Fruit fly (Drosophila melanogaster) whole organism, embryonic: Measurements from ENCODE around the gene Drsl4.
A peak's percentile ranks its signal among the peaks of the same experiment; 100 is the strongest.

Source experiments
- Adf1 ChIP-seq: fragments of 200-800 bp; sonication (Bioruptor generic); IDR thresholded peaks from 2 replicates; pipeline ENCODE4 v1.3.6; 2022; ENCODE audit warnings: missing biosample characterization, missing genetic modification characterization
- Aef1 ChIP-seq: fragments of 200-800 bp; sonication (Bioruptor generic); IDR thresholded peaks from 3 replicates; pipeline ENCODE4 v1.3.6; 2022; ENCODE audit warnings: missing biosample characterization, missing genetic modification characterization
- B-H2 ChIP-seq: fragments of 200-800 bp; sonication (Bioruptor generic); optimal IDR thresholded peaks from 2 replicates; lab custom pipeline; 2018; ENCODE audit warnings: missing biosample characterization, mild to moderate bottlenecking, missing genetic modification characterization
- Bteb2 ChIP-seq: fragments of 200-800 bp; sonication (Bioruptor generic); optimal IDR thresholded peaks from 2 replicates; lab custom pipeline; 2016; ENCODE audit warnings: missing biosample characterization, missing genetic modification characterization
- CG10209 ChIP-seq: fragments of 200-800 bp; sonication (Bioruptor generic); optimal IDR thresholded peaks from 3 replicates; lab custom pipeline; 2017; ENCODE audit warnings: missing biosample characterization, mild to moderate bottlenecking, missing genetic modification characterization, missing genetic modification reagents
- CG1024 ChIP-seq: fragments of 200-800 bp; sonication (Bioruptor generic); IDR thresholded peaks from 2 replicates; pipeline ENCODE4 v1.3.6; 2022; ENCODE audit warnings: missing biosample characterization, missing genetic modification characterization
- CG11093 ChIP-seq: fragments of 200-800 bp; sonication (Bioruptor generic); IDR thresholded peaks from 3 replicates; pipeline ENCODE4 v1.3.6; 2022; ENCODE audit warnings: missing biosample characterization, missing genetic modification characterization
- CG11504 ChIP-seq: fragments of 200-800 bp; sonication (Bioruptor generic); optimal IDR thresholded peaks from 3 replicates; lab custom pipeline; 2019; ENCODE audit warnings: missing biosample characterization, mild to moderate bottlenecking, missing genetic modification characterization, moderate library complexity
- CG12155 ChIP-seq: fragments of 200-800 bp; sonication (Bioruptor generic); optimal IDR thresholded peaks from 3 replicates; lab custom pipeline; 2016; ENCODE audit warnings: missing biosample characterization, missing genetic modification characterization
- CG12744 ChIP-seq: fragments of 200-800 bp; sonication (Bioruptor generic); optimal IDR thresholded peaks from 2 replicates; lab custom pipeline; 2016; ENCODE audit warnings: missing biosample characterization, missing genetic modification characterization
- CG13624 ChIP-seq: fragments of 200-800 bp; sonication (Bioruptor generic); optimal IDR thresholded peaks from 2 replicates; lab custom pipeline; 2016; ENCODE audit warnings: missing biosample characterization, missing genetic modification characterization
- CG14441 ChIP-seq: fragments of 200-800 bp; sonication (Bioruptor generic); IDR thresholded peaks from 2 replicates; pipeline ENCODE4 v1.3.6; 2022; ENCODE audit warnings: missing biosample characterization, missing genetic modification characterization
- CG15514 ChIP-seq: fragments of 200-800 bp; sonication (Bioruptor generic); optimal IDR thresholded peaks from 3 replicates; lab custom pipeline; 2017; ENCODE audit warnings: missing biosample characterization, missing genetic modification characterization, mild to moderate bottlenecking, moderate library complexity, missing genetic modification reagents
- CG2129 ChIP-seq: fragments of 200-800 bp; sonication (Bioruptor generic); IDR thresholded peaks from 2 replicates; pipeline ENCODE4 v1.3.6; 2022; ENCODE audit warnings: missing biosample characterization, missing genetic modification characterization; ENCODE audit not compliant: partially characterized antibody
- CG33213 ChIP-seq: fragments of 200-800 bp; sonication (Bioruptor generic); optimal IDR thresholded peaks from 3 replicates; lab custom pipeline; 2016; ENCODE audit warnings: missing biosample characterization, missing genetic modification characterization
- CG3995 ChIP-seq: fragments of 200-800 bp; sonication (Bioruptor generic); optimal IDR thresholded peaks from 3 replicates; lab custom pipeline; 2016; ENCODE audit warnings: missing biosample characterization, missing genetic modification characterization
- CG4328 ChIP-seq: fragments of 200-800 bp; sonication (Bioruptor generic); optimal IDR thresholded peaks from 3 replicates; lab custom pipeline; 2017; ENCODE audit warnings: missing biosample characterization, missing genetic modification reagents, missing genetic modification characterization
- CG6854 ChIP-seq: fragments of 200-800 bp; sonication (Bioruptor generic); optimal IDR thresholded peaks from 3 replicates; lab custom pipeline; 2017; ENCODE audit warnings: missing biosample characterization, mild to moderate bottlenecking, missing genetic modification characterization
- CG7357 ChIP-seq: fragments of 200-800 bp; sonication (Bioruptor generic); IDR thresholded peaks from 3 replicates; pipeline ENCODE4 v1.3.6; 2022; ENCODE audit warnings: missing biosample characterization, missing genetic modification characterization
- CG7786 ChIP-seq: fragments of 200-800 bp; sonication (Bioruptor generic); optimal IDR thresholded peaks from 2 replicates; lab custom pipeline; 2016; ENCODE audit warnings: missing biosample characterization, missing genetic modification characterization
- CG8388 ChIP-seq: fragments of 200-800 bp; sonication (Bioruptor generic); optimal IDR thresholded peaks from 2 replicates; lab custom pipeline; 2019; ENCODE audit warnings: missing biosample characterization, mild to moderate bottlenecking, missing genetic modification characterization, moderate library complexity
- CG8924 ChIP-seq: fragments of 200-800 bp; optimal IDR thresholded peaks from 3 replicates; lab custom pipeline; 2019; ENCODE audit warnings: missing biosample characterization, mild to moderate bottlenecking, missing genetic modification characterization, moderate library complexity
- CG8944 ChIP-seq: fragments of 200-800 bp; sonication (Bioruptor generic); optimal IDR thresholded peaks from 3 replicates; lab custom pipeline; 2016; ENCODE audit warnings: missing biosample characterization, missing genetic modification characterization
- CG9817 ChIP-seq: fragments of 200-800 bp; sonication (Bioruptor generic); optimal IDR thresholded peaks from 2 replicates; lab custom pipeline; 2018; ENCODE audit warnings: missing biosample characterization, mild to moderate bottlenecking, missing genetic modification characterization, moderate library complexity
- Chrac-16 ChIP-seq: fragments of 200-800 bp; sonication (Bioruptor generic); optimal IDR thresholded peaks from 3 replicates; lab custom pipeline; 2016; ENCODE audit warnings: missing biosample characterization, missing genetic modification characterization
- Ets97D ChIP-seq: fragments of 200-800 bp; sonication (Bioruptor generic); optimal IDR thresholded peaks from 3 replicates; lab custom pipeline; 2016; ENCODE audit warnings: missing biosample characterization, missing genetic modification characterization
- H15 ChIP-seq: fragments of 200-800 bp; sonication (Bioruptor generic); IDR thresholded peaks from 3 replicates; pipeline ENCODE4 v1.3.6; 2022; ENCODE audit warnings: missing biosample characterization, missing genetic modification characterization
- Hsf ChIP-seq: fragments of 200-800 bp; sonication (Bioruptor generic); optimal IDR thresholded peaks from 3 replicates; lab custom pipeline; 2016; ENCODE audit warnings: missing biosample characterization, missing genetic modification characterization
- Kr ChIP-seq: fragments of 200-800 bp; sonication (Bioruptor generic); optimal IDR thresholded peaks from 2 replicates; lab custom pipeline; 2017; ENCODE audit warnings: missing biosample characterization, mild to moderate bottlenecking, missing genetic modification characterization
- Sin3A ChIP-seq: fragments of >200 bp; optimal IDR thresholded peaks from 2 replicates; lab custom pipeline; 2018
- ab ChIP-seq: fragments of 200-800 bp; sonication (Bioruptor generic); optimal IDR thresholded peaks from 2 replicates; lab custom pipeline; 2016; ENCODE audit warnings: missing biosample characterization, missing genetic modification characterization
- ato ChIP-seq: fragments of 200-800 bp; sonication (Bioruptor generic); IDR thresholded peaks from 2 replicates; pipeline ENCODE4 v1.3.6; 2022; ENCODE audit warnings: missing biosample characterization, missing genetic modification characterization; ENCODE audit not compliant: partially characterized antibody
- bsh ChIP-seq, 2 experiments: fragments of 200-800 bp; sonication (Bioruptor generic); optimal IDR thresholded peaks; 2 replicates each; lab custom pipeline; 2017 to 2018; ENCODE audit warnings: mild to moderate bottlenecking in 2 of 2, missing biosample characterization in 2 of 2, missing genetic modification characterization in 2 of 2, moderate library complexity in 1 of 2
- cg ChIP-seq: fragments of 200-800 bp; sonication (Bioruptor generic); optimal IDR thresholded peaks from 3 replicates; lab custom pipeline; 2019; ENCODE audit warnings: missing biosample characterization, mild to moderate bottlenecking, missing genetic modification characterization, moderate library complexity
- dmrt11E ChIP-seq: fragments of 200-800 bp; sonication (Bioruptor generic); optimal IDR thresholded peaks from 3 replicates; lab custom pipeline; 2018; ENCODE audit warnings: missing biosample characterization, mild to moderate bottlenecking, missing genetic modification characterization, moderate library complexity
- en ChIP-seq: fragments of 200-800 bp; sonication (Bioruptor generic); optimal IDR thresholded peaks from 2 replicates; lab custom pipeline; 2016; ENCODE audit warnings: missing biosample characterization, missing genetic modification characterization
- fu2 ChIP-seq: fragments of 200-800 bp; sonication (Bioruptor generic); optimal IDR thresholded peaks from 2 replicates; lab custom pipeline; 2016; ENCODE audit warnings: missing biosample characterization, missing genetic modification characterization
- lola ChIP-seq, 3 experiments: fragments of >200 bp in 2 of 3; fragments of 200-800 bp in 1 of 3; sonication (Bioruptor generic) in 1 of 3; optimal IDR thresholded peaks; 2 replicates each; lab custom pipeline; 2017 to 2019; ENCODE audit warnings: missing biosample characterization in 3 of 3, missing genetic modification characterization in 3 of 3, mild to moderate bottlenecking in 1 of 3, moderate library complexity in 1 of 3
- maf-S ChIP-seq: fragments of 200-800 bp; sonication (Bioruptor generic); optimal IDR thresholded peaks from 2 replicates; lab custom pipeline; 2016; ENCODE audit warnings: missing biosample characterization, missing genetic modification characterization
- onecut ChIP-seq: fragments of 200-800 bp; sonication (Bioruptor generic); IDR thresholded peaks from 2 replicates; pipeline ENCODE4 v1.3.6; 2022; ENCODE audit warnings: missing biosample characterization, missing genetic modification characterization
- ranshi ChIP-seq: fragments of 200-800 bp; sonication (Bioruptor generic); IDR thresholded peaks from 2 replicates; pipeline ENCODE4 v1.3.6; 2022; ENCODE audit warnings: missing biosample characterization, missing genetic modification characterization
- row ChIP-seq: fragments of 200-800 bp; sonication (Bioruptor generic); IDR thresholded peaks from 3 replicates; pipeline ENCODE4 v1.3.6; 2022; ENCODE audit warnings: missing biosample characterization, missing genetic modification characterization
- salm ChIP-seq: fragments of 200-800 bp; sonication (Bioruptor generic); optimal IDR thresholded peaks from 2 replicates; lab custom pipeline; 2018; ENCODE audit warnings: missing biosample characterization, mild to moderate bottlenecking, missing genetic modification characterization
- sens-2 ChIP-seq: fragments of 200-800 bp; sonication (Bioruptor generic); IDR thresholded peaks from 2 replicates; pipeline ENCODE4 v1.3.6; 2022; ENCODE audit warnings: missing biosample characterization, missing genetic modification characterization
- stwl ChIP-seq: fragments of 200-800 bp; sonication (Bioruptor generic); optimal IDR thresholded peaks from 3 replicates; lab custom pipeline; 2018; ENCODE audit warnings: missing biosample characterization, mild to moderate bottlenecking, missing genetic modification characterization, moderate library complexity
- twi ChIP-seq: fragments of 200-800 bp; optimal IDR thresholded peaks from 2 replicates; lab custom pipeline; 2019; ENCODE audit warnings: missing biosample characterization, mild to moderate bottlenecking, missing genetic modification characterization, moderate library complexity
- vfl ChIP-seq: fragments of 200-800 bp; sonication (Bioruptor generic); optimal IDR thresholded peaks from 2 replicates; lab custom pipeline; 2016; ENCODE audit warnings: missing biosample characterization, missing genetic modification characterization
- vvl ChIP-seq: fragments of 200-800 bp; sonication (Bioruptor generic); IDR thresholded peaks from 2 replicates; pipeline ENCODE4 v1.3.6; 2022; ENCODE audit warnings: missing biosample characterization, missing genetic modification characterization
- wdn ChIP-seq: fragments of 200-800 bp; sonication (Bioruptor generic); IDR thresholded peaks from 2 replicates; pipeline ENCODE4 v1.3.6; 2022; ENCODE audit warnings: missing biosample characterization, missing genetic modification characterization

Gene Drsl4

DNA sequence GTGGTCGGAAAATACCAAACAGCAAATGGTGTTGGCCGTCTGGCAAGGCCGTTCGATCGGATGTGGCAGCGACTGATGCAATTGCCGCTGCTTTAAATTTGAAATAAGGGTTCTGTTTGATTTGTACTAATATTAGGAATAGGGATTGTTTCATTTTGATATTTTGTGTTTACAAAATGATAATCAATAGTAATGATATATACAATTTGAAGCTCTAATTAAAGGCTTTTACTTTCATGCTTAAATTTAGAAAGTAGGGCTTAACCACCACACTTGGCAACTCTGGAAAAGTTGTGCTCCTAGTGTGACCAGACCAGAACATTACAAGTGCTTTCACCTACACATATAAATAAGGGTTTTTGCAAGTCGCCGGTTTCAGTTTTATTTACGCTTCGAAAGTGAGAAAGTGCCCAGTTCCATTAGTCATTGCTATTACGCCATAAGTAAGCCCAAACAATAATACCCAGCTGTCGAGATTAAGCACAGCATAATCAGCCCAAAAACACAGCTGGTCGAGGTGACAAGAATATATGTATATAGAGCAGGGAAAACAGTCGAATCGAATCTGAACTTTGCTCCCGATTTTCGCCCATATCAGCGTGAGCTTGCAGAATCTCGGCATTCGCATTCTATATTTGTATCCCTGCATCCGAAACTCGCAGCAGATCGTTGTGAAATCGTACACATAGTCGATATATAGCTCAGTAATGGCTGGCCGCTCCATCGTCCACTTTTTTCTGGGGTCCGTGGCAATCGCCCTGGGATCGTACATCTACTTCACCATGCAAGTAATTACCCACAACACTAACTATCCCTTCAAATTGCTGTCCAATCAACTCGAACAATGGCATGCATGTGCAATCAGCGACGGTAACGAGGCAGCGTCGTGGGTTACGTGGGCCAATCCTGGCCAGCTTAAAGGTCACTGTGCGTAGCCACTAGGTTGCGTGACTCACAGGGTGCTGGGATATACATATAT, 10.8 kb downstream of the Drsl4 start, which contains the start of gene Gtpx (continued):
- TF ChIP-seq Bteb2, result peak; percentile 48
- TF ChIP-seq twi (tag; lab: Kevin White, UChicago), result peak; percentile 23
- TF ChIP-seq ab, result peak; percentile 6
- TF ChIP-seq maf-S (GFP tag; lab: Kevin White, UChicago), result peak; percentile 44
- no peak for TF ChIP-seq salm
- peak; percentile 17; the same call in 1 of the 2 replicates for TF ChIP-seq CG1024 (GFP tag; lab: Robert Waterston, UW)
- peak; percentile 73 for TF ChIP-seq CG13624 (GFP tag; lab: Kevin White, UChicago)
- TF ChIP-seq Adf1 (GFP tag; lab: Robert Waterston, UW), result 0 out of 2 replicates have a peak, but pooled peaks have one; percentile 16
- TF ChIP-seq CG10209 (GFP tag; lab: Kevin White, UChicago), result peak; percentile 25
- TF ChIP-seq lola (GFP tag; optimal IDR thresholded peaks at IDR 0.05; lab: Kevin White, UChicago), result peak in 1 of 3 experiments; percentile 45
- TF ChIP-seq dmrt11E (tag; lab: Kevin White, UChicago), result peak; percentile 8
- peak; percentile 18 for TF ChIP-seq CG4328 (GFP tag; lab: Kevin White, UChicago)
- TF ChIP-seq Hsf (GFP tag; lab: Kevin White, UChicago), result peak; percentile 53
- TF ChIP-seq vvl, result peak; percentile 62
- 0 out of 2 replicates have a peak, but pooled peaks have one; percentile 24 for TF ChIP-seq wdn (GFP tag; lab: Robert Waterston, UW)
- TF ChIP-seq ranshi (GFP tag; lab: Robert Waterston, UW), result no peak
- peak; percentile 77 for TF ChIP-seq Ets97D (GFP tag; lab: Kevin White, UChicago)
- no peak for TF ChIP-seq CG11093 (GFP tag; lab: Robert Waterston, UW)
- TF ChIP-seq CG12155 (GFP tag; lab: Kevin White, UChicago), result peak; percentile 32
- no peak for TF ChIP-seq CG7357 (GFP tag; lab: Robert Waterston, UW)
- no peak for TF ChIP-seq ato (GFP tag; lab: Robert Waterston, UW)
- no peak for TF ChIP-seq Aef1 (GFP tag; lab: Robert Waterston, UW)
- TF ChIP-seq bsh (GFP tag; optimal IDR thresholded peaks at IDR 0.05; lab: Kevin White, UChicago), result peak; percentile 25 to 57
- peak; percentile 57 for TF ChIP-seq B-H2 (GFP tag; lab: Kevin White, UChicago)
- TF ChIP-seq fu2 (GFP tag; lab: Kevin White, UChicago), result peak; percentile 11
- TF ChIP-seq onecut (GFP tag; lab: Robert Waterston, UW), result no peak; the same call in 1 of the 2 replicates
- no peak for TF ChIP-seq sens-2 (GFP tag; lab: Robert Waterston, UW)
- TF ChIP-seq H15 (GFP tag; lab: Robert Waterston, UW), result no peak
- peak; percentile 21 for TF ChIP-seq CG7786 (GFP tag; lab: Kevin White, UChicago)
- no peak for TF ChIP-seq en (GFP tag; lab: Kevin White, UChicago)
- no peak for TF ChIP-seq Kr
- no peak for TF ChIP-seq CG8944
- peak; percentile 88 for TF ChIP-seq stwl (tag; lab: Kevin White, UChicago)
- peak; percentile 56 for TF ChIP-seq Chrac-16 (GFP tag; lab: Kevin White, UChicago)
- peak; percentile 7 for TF ChIP-seq CG12744 (GFP tag; lab: Kevin White, UChicago)
- TF ChIP-seq CG9817 (tag; lab: Kevin White, UChicago), result peak; percentile 65
- TF ChIP-seq CG11504 (tag; lab: Kevin White, UChicago), result no peak
- peak; percentile 21 for TF ChIP-seq CG3995 (GFP tag; lab: Kevin White, UChicago)
- peak; percentile 6 for TF ChIP-seq CG8924
- TF ChIP-seq CG6854 (GFP tag; lab: Kevin White, UChicago), result no peak
- no peak for TF ChIP-seq CG2129 (GFP tag; lab: Robert Waterston, UW)
- peak; percentile 63 for TF ChIP-seq CG15514
- peak; percentile 19 for TF ChIP-seq CG8388 (GFP tag; lab: Kevin White, UChicago)
- TF ChIP-seq Sin3A (lab: Kevin White, UChicago), result peak; percentile 96
- TF ChIP-seq CG33213 (GFP tag; lab: Kevin White, UChicago), result peak; percentile 42
- peak; percentile 9 for TF ChIP-seq vfl (GFP tag; lab: Kevin White, UChicago)
- TF ChIP-seq cg (GFP tag; lab: Kevin White, UChicago), result peak; percentile 71
- peak; percentile 81 for TF ChIP-seq row
- peak; percentile 51; the same call in 1 of the 2 replicates for TF ChIP-seq CG14441
